Worm (Caenorhabditis elegans) whole organism, L4/young adult: ENCODE measurements around the gene Y22D7AL.15.

ENCODE experiments used
- W03F9.2 ChIP-seq: fragments of 150-350 bp; optimal IDR thresholded peaks from 2 replicates; lab custom pipeline; 2014; ENCODE audit warnings: missing biosample characterization, missing genetic modification characterization
- dao-5 ChIP-seq: sonication (generic microtip); optimal IDR thresholded peaks from 2 replicates; lab custom pipeline; 2016; ENCODE audit warnings: missing genotype, missing genetic modification characterization, moderate library complexity, missing compliant biosample characterization
- him-1 ChIP-seq: sonication (generic microtip); optimal IDR thresholded peaks from 2 replicates; lab custom pipeline; 2016; ENCODE audit warnings: missing genotype, missing genetic modification reagents, missing genetic modification characterization, missing compliant biosample characterization

Gene Y22D7AL.15

ce11 chrIII:1673320-1673719 lies 13.7 kb upstream of the Y22D7AL.15 start:
- no peak for TF ChIP-seq dao-5
- no peak for TF ChIP-seq W03F9.2 (tag; lab: Kevin White, UChicago)
- no peak for TF ChIP-seq him-1 (tag; lab: Kevin White, UChicago)

DNA sequence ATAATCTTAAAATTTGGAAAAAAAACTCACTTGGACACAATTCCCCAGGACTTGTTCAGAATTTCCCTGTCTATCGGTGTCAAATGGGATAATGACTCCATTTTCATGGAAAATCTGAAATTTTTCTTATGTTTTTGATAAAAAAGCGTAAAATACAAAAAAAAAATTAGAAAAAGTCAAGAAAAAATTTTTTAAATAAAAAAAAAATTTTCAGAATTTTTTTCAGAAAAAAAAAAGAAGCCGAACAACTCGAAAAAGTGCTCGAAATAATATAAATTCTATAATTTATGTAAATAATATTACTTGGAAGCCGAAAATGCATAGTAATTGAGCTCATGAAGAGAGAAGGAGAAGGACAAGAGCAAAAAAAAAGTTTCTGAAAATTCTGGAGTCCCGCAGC lies 8.9 kb upstream of the Y22D7AL.15 start, which contains the start of gene glb-30:
glb-30 (minus strand) TSS at position 101 of the 400 bp plus-strand sequence.
- TF ChIP-seq dao-5 (no peak), him-1 (tag; lab: Kevin White, UChicago) (no peak), W03F9.2 (tag; lab: Kevin White, UChicago) (no peak)

ce11 chrIII:1666893-1667292 lies 7.2 kb upstream of the Y22D7AL.15 start:
- no peak for TF ChIP-seq W03F9.2 (tag; lab: Kevin White, UChicago)
- no peak for TF ChIP-seq him-1 (tag; lab: Kevin White, UChicago)
- no peak for TF ChIP-seq dao-5

DNA sequence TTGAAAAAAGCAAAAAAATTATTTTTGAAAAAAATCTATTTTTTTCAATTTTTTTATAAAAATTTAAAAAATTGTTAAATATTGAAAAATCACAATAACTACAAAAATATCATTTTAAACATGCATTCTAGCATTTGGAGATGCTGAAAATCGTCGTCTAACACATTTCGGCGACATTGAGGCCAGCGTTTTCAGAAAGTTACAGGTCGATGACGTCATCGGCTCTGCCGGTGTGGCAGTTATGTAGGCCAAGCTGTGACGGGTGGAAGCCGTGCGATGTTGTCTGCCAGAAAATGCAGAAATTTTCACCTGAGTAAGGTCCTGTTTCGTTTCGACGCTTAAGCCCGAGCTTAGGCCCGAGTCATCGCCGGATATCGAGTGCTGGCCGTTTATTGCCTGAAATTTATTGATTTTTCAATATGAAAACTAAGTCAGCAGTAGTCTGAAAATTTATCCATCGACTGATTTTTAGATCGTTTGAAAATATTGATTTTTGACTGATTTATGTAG lies 6.2 kb upstream of the Y22D7AL.15 start, which contains the start of gene Y22D7AR.3:
Y22D7AR.3 (minus strand) TSS at position 51 of the 510 bp plus-strand sequence.
- TF ChIP-seq dao-5 (no peak), him-1 (tag; lab: Kevin White, UChicago) (no peak), W03F9.2 (tag; lab: Kevin White, UChicago) (no peak)

- TF ChIP-seq him-1 (tag; lab: Kevin White, UChicago) = no peak
- TF ChIP-seq W03F9.2 (tag; lab: Kevin White, UChicago) = no peak
- TF ChIP-seq dao-5 = no peak
Measured at ce11 chrIII:1665373-1665772, 5.7 kb upstream of the Y22D7AL.15 start.

DNA sequence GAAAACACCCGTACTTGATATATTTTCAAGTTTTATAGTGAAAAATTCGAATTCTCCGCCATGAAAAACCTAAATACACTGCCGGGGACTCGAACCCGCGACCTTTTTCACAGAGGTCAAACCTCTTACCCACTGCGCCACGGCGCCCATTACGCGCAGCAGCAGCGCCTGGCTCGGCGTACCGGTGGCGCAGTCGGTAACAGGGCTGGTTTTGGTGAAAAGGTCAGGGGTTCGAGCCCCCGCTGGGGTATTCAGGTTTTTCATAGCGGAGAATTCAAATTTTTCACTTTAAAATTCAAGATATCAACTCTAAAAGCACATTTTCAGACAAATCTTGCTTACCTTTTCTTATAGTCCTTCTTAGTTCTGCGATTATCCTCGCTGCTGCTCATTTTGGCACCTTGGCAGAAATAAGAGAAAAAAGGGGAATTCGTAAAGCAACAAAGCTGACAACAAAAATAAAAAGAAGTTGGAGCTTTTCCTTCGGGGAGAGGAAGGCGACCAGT lies 5.2 kb upstream of the Y22D7AL.15 start, which contains the start of gene Y22D7AL.16:
Y22D7AL.16 (minus strand) TSS at position 456 of the 506 bp plus-strand sequence.
- TF ChIP-seq him-1 (tag; lab: Kevin White, UChicago) (no peak), dao-5 (no peak), W03F9.2 (tag; lab: Kevin White, UChicago) (no peak)

DNA sequence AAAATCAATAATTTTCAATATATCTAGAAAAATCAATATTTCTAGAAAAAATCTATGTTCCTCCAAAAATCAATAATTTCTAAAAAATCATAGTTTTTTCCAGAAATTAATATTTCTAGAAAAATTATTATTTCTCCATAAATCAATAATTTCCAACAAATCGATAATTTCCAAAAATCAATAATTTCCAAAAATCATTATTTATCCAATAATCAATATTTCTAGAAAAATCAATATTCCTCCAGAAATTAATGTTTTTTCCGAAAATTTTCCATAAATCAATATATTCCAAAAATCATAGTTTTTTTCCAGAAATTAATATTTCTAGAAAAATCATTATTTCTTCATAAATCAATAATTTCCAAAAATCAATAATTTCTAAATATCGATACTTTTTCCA lies 3.4 kb upstream of the Y22D7AL.15 start:
- TF ChIP-seq W03F9.2 (tag; lab: Kevin White, UChicago) (no peak), him-1 (tag; lab: Kevin White, UChicago) (no peak), dao-5 (no peak)

- no peak for TF ChIP-seq him-1 (tag; lab: Kevin White, UChicago)
- no peak for TF ChIP-seq dao-5
- TF ChIP-seq W03F9.2 (tag; lab: Kevin White, UChicago) = no peak
Measured at ce11 chrIII:1662405-1662804, 2.7 kb upstream of the Y22D7AL.15 start.

- TF ChIP-seq him-1 (tag; lab: Kevin White, UChicago) (no peak), W03F9.2 (tag; lab: Kevin White, UChicago) (no peak), dao-5 (no peak)
Measured at ce11 chrIII:1661031-1661430, 1.4 kb upstream of the Y22D7AL.15 start.

DNA sequence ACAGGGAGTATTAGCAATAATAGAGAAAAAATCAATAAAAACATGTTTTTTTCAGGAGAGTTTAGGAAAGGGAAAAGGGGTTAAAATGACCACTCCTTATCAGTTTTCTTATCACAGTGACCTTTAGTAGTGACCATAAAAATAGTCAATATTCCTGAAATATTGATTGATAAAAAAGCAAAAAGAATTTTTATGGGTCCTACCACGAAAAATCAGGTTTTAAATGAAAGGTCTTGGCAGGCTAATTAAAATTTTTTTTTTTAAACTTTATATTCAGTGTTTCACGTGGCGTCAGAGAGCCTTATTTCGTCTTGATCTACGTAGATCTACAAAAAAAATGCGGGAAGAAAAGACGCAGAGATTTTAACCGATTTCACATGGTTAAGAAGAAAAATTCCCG lies 2.3 kb downstream of the Y22D7AL.15 start, which contains the start of gene cht-4:
cht-4 (minus strand) TSS at position 101 of the 400 bp plus-strand sequence.
- TF ChIP-seq him-1 (tag; lab: Kevin White, UChicago) (no peak), dao-5 (no peak), W03F9.2 (tag; lab: Kevin White, UChicago) (no peak)

- TF ChIP-seq him-1 (tag; lab: Kevin White, UChicago) (no peak), W03F9.2 (tag; lab: Kevin White, UChicago) (no peak), dao-5 (no peak)
Measured at ce11 chrIII:1652925-1653324, 6.7 kb downstream of the Y22D7AL.15 start.

ce11 chrIII:1652181-1652580 lies 7.5 kb downstream of the Y22D7AL.15 start, which contains the start of gene Y22D7AL.1:
Gene Y22D7AL.1 (plus strand): TSS chrIII:1652481.
- TF ChIP-seq W03F9.2 (tag; lab: Kevin White, UChicago) = no peak
- TF ChIP-seq dao-5 = no peak
- TF ChIP-seq him-1 (tag; lab: Kevin White, UChicago) = no peak

ce11 chrIII:1641163-1641562 lies 18.5 kb downstream of the Y22D7AL.15 start, which contains the start of gene Y22D7AL.3:
Gene Y22D7AL.3 (plus strand): TSS chrIII:1641463.
- TF ChIP-seq W03F9.2 (tag; lab: Kevin White, UChicago) (no peak), dao-5 (no peak), him-1 (tag; lab: Kevin White, UChicago) (no peak)

ce11 chrIII:1638345-1638744 lies 21.3 kb downstream of the Y22D7AL.15 start:
- TF ChIP-seq dao-5 (no peak), him-1 (tag; lab: Kevin White, UChicago) (no peak), W03F9.2 (tag; lab: Kevin White, UChicago) (no peak)
